Fruit fly (Drosophila melanogaster): ENCODE measurements around the gene CG32024.

dm6 chr3L:8825030-8825407, 17.6 kb downstream of the CG32024 start:
- TF ChIP-seq CG8478 (optimal IDR thresholded peaks at IDR 0.05) (no peak), CTCF (optimal IDR thresholded peaks at IDR 0.05) (no peak)
